ENCODE assay signal across 1 fruit fly cellular context in the genomic region with DNA sequence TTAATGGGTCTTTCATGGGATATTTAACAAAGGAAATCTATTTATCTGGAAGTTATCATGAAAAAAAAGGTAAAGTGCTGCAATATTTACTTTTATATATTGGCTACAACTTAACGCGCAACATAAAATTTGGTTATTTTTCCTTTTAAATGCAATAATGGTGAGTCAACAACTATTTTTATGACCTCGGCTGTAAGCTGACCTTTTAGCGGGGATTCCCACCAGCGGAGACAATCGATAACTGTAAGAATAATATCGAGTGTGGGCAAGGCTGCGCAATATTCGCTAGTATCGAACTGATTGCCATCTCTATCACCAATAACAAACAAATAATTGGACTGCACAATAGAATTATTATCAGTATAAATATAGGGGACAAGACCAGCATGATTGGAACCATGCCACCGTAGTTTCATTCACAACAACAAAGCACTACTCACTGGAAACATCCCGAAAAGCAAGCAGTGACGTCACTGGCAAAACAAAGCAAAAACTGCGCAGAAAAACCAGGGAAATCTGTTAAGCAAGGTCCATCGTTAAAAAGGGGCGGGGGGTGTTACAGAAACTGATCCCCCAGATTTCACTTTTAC.
TF ChIP-seq lines count a peak whose summit lies in the region.

Gene Syx17, plus strand, starts transcription at position 308 of the 590 bp plus-strand sequence.

TF ChIP-seq in whole organism, embryonic, 481 proteins besides CTCF, POLR2A, EP300 and RAD21 (continued from another document and continues in another):
- TF ChIP-seq Blimp-1 (GFP tag; optimal IDR thresholded peaks at IDR 0.05; lab: Kevin White, UChicago), result peak; percentile 51
- no peak for TF ChIP-seq z (GFP tag; IDR thresholded peaks at IDR 0.05; lab: Robert Waterston, UW)
- TF ChIP-seq br (optimal IDR thresholded peaks at IDR 0.05; lab: Kevin White, UChicago), result no peak
- peak; percentile 83 for TF ChIP-seq vnd (GFP tag; IDR thresholded peaks at IDR 0.05; lab: Robert Waterston, UW; ENCODE audit: partially characterized antibody)
- no peak for TF ChIP-seq cad (GFP tag; optimal IDR thresholded peaks at IDR 0.05; lab: Kevin White, UChicago)
- TF ChIP-seq zf30C (GFP tag; optimal IDR thresholded peaks at IDR 0.05; lab: Kevin White, UChicago), result peak; percentile 30
- peak; percentile 61 for TF ChIP-seq dmrt99B (tag; optimal IDR thresholded peaks at IDR 0.05; lab: Kevin White, UChicago)
- peak; percentile 2 for TF ChIP-seq CG31365 (tag; optimal IDR thresholded peaks at IDR 0.05; lab: Kevin White, UChicago)
- peak; percentile 59 for TF ChIP-seq phol (tag; optimal IDR thresholded peaks at IDR 0.05; lab: Kevin White, UChicago)
- no peak for TF ChIP-seq CG2202 (tag; optimal IDR thresholded peaks at IDR 0.05; lab: Kevin White, UChicago)
- peak; percentile 63 for TF ChIP-seq ems (GFP tag; optimal IDR thresholded peaks at IDR 0.05; lab: Kevin White, UChicago)
- no peak for TF ChIP-seq Hand (GFP tag; optimal IDR thresholded peaks at IDR 0.05; lab: Kevin White, UChicago)
- peak; percentile 35 for TF ChIP-seq Ptx1 (GFP tag; IDR thresholded peaks at IDR 0.05; lab: Robert Waterston, UW)
- TF ChIP-seq CG3065 (GFP tag; optimal IDR thresholded peaks at IDR 0.05; lab: Kevin White, UChicago), result peak; percentile 91
- peak; percentile 2 for TF ChIP-seq nerfin-1 (tag; optimal IDR thresholded peaks at IDR 0.05; lab: Kevin White, UChicago)
- no peak for TF ChIP-seq CG10565 (GFP tag; optimal IDR thresholded peaks at IDR 0.05; lab: Kevin White, UChicago)
- TF ChIP-seq peb (GFP tag; IDR thresholded peaks at IDR 0.05; lab: Robert Waterston, UW), result no peak; the same call in 1 of the 2 replicates
- TF ChIP-seq Sin3A (optimal IDR thresholded peaks at IDR 0.05; lab: Kevin White, UChicago), result peak; percentile 53
- TF ChIP-seq CG32772 (GFP tag; IDR thresholded peaks at IDR 0.05; lab: Robert Waterston, UW), result no peak
- TF ChIP-seq CG2129 (GFP tag; IDR thresholded peaks at IDR 0.05; lab: Robert Waterston, UW; ENCODE audit: partially characterized antibody), result peak; percentile 72; the same call in 1 of the 2 replicates
- TF ChIP-seq sna (GFP tag; IDR thresholded peaks at IDR 0.05; lab: Robert Waterston, UW; ENCODE audit: partially characterized antibody), result peak; percentile 81
- TF ChIP-seq CG12942 (GFP tag; optimal IDR thresholded peaks at IDR 0.05; lab: Kevin White, UChicago), result peak; percentile 17
- TF ChIP-seq CG14710 (tag; optimal IDR thresholded peaks at IDR 0.05; lab: Kevin White, UChicago), result peak; percentile 62
- peak; percentile 35 for TF ChIP-seq CG12071 (GFP tag; optimal IDR thresholded peaks at IDR 0.05; lab: Kevin White, UChicago)
- 0 out of 2 replicates have a peak, but pooled peaks have one; percentile 6 for TF ChIP-seq CG14441 (GFP tag; IDR thresholded peaks at IDR 0.05; lab: Robert Waterston, UW)
- TF ChIP-seq nerfin-2 (GFP tag; IDR thresholded peaks at IDR 0.05; lab: Robert Waterston, UW; ENCODE audit: partially characterized antibody), result peak; percentile 85
- peak; percentile 29 for TF ChIP-seq fd96Cb (tag; optimal IDR thresholded peaks at IDR 0.05; lab: Kevin White, UChicago)
- peak; percentile 36; the same call in 1 of the 4 replicates for TF ChIP-seq Gug (GFP tag; IDR thresholded peaks at IDR 0.05; lab: Robert Waterston, UW)
- no peak for TF ChIP-seq CG11093 (GFP tag; IDR thresholded peaks at IDR 0.05; lab: Robert Waterston, UW)
- TF ChIP-seq en (GFP tag; optimal IDR thresholded peaks at IDR 0.05; lab: Kevin White, UChicago), result no peak
- peak; percentile 97 for TF ChIP-seq Sry-δ (GFP tag; optimal IDR thresholded peaks at IDR 0.05; lab: Kevin White, UChicago)
- peak; percentile 92 for TF ChIP-seq ato (GFP tag; IDR thresholded peaks at IDR 0.05; lab: Robert Waterston, UW; ENCODE audit: partially characterized antibody)
- TF ChIP-seq CG11504 (tag; optimal IDR thresholded peaks at IDR 0.05; lab: Kevin White, UChicago), result peak; percentile 64
- peak; percentile 38 for TF ChIP-seq CG10654 (GFP tag; optimal IDR thresholded peaks at IDR 0.05; lab: Kevin White, UChicago)
- TF ChIP-seq Meics (GFP tag; optimal IDR thresholded peaks at IDR 0.05; lab: Kevin White, UChicago), result peak; percentile 59
- peak; percentile 90 for TF ChIP-seq CG16813 (GFP tag; IDR thresholded peaks at IDR 0.05; lab: Robert Waterston, UW; ENCODE audit: partially characterized antibody)
- no peak for TF ChIP-seq TFAM (GFP tag; optimal IDR thresholded peaks at IDR 0.05; lab: Kevin White, UChicago)
- TF ChIP-seq Stat92E (GFP tag; optimal IDR thresholded peaks at IDR 0.05; lab: Kevin White, UChicago), result peak in 1 of 3 experiments; percentile 42
- peak; percentile 52 for TF ChIP-seq CG7786 (GFP tag; optimal IDR thresholded peaks at IDR 0.05; lab: Kevin White, UChicago)
- peak; percentile 72 for TF ChIP-seq CG31441 (GFP tag; IDR thresholded peaks at IDR 0.05; lab: Robert Waterston, UW)
- peak; percentile 79 for TF ChIP-seq mld (GFP tag; IDR thresholded peaks at IDR 0.05; lab: Robert Waterston, UW; ENCODE audit: partially characterized antibody)
- no peak for TF ChIP-seq Ada2b (GFP tag; IDR thresholded peaks at IDR 0.05; lab: Robert Waterston, UW)
- TF ChIP-seq CG11456 (GFP tag; IDR thresholded peaks at IDR 0.05; lab: Robert Waterston, UW), result peak; percentile 63; the same call in 2 of the 3 replicates
- peak; percentile 26 for TF ChIP-seq gsb-n (tag; optimal IDR thresholded peaks at IDR 0.05; lab: Kevin White, UChicago)
- TF ChIP-seq CG1647 (GFP tag; optimal IDR thresholded peaks at IDR 0.05; lab: Kevin White, UChicago), result peak; percentile 20
- peak; percentile 49 for TF ChIP-seq CG4282 (GFP tag; optimal IDR thresholded peaks at IDR 0.05; lab: Kevin White, UChicago)
- TF ChIP-seq CG9215 (GFP tag; IDR thresholded peaks at IDR 0.05; lab: Robert Waterston, UW), result peak; percentile 38; the same call in 1 of the 2 replicates
- TF ChIP-seq CG9797 (GFP tag; optimal IDR thresholded peaks at IDR 0.05; lab: Kevin White, UChicago), result peak; percentile 9
- 0 out of 2 replicates have a peak, but pooled peaks have one; percentile 23 for TF ChIP-seq CG14014 (GFP tag; IDR thresholded peaks at IDR 0.05; lab: Robert Waterston, UW)
- no peak for TF ChIP-seq psq (GFP tag; optimal IDR thresholded peaks at IDR 0.05; lab: Kevin White, UChicago)
- TF ChIP-seq Adf1 (GFP tag; IDR thresholded peaks at IDR 0.05; lab: Robert Waterston, UW), result peak; percentile 43
- TF ChIP-seq CG1602 (GFP tag; optimal IDR thresholded peaks at IDR 0.05; lab: Kevin White, UChicago), result peak; percentile 50
- no peak for TF ChIP-seq CG2889 (GFP tag; IDR thresholded peaks at IDR 0.05; lab: Robert Waterston, UW)
- TF ChIP-seq CG13775 (GFP tag; optimal IDR thresholded peaks at IDR 0.05; lab: Kevin White, UChicago), result peak; percentile 38
- peak in 1 of 2 experiments; percentile 58 for TF ChIP-seq tll (GFP tag; optimal IDR thresholded peaks at IDR 0.05; lab: Kevin White, UChicago)
- TF ChIP-seq Dfd (GFP tag; optimal IDR thresholded peaks at IDR 0.05; lab: Kevin White, UChicago), result no peak
- TF ChIP-seq kni (GFP tag; optimal IDR thresholded peaks at IDR 0.05; lab: Kevin White, UChicago), result no peak
- peak; percentile 91 for TF ChIP-seq pzg (GFP tag; optimal IDR thresholded peaks at IDR 0.05; lab: Kevin White, UChicago)
- TF ChIP-seq crol (GFP tag; IDR thresholded peaks at IDR 0.05; lab: Robert Waterston, UW), result peak; percentile 57; the same call in 1 of the 2 replicates
- TF ChIP-seq ranshi (GFP tag; IDR thresholded peaks at IDR 0.05; lab: Robert Waterston, UW), result peak; percentile 48; the same call in 1 of the 2 replicates
- TF ChIP-seq lola (GFP tag; optimal IDR thresholded peaks at IDR 0.05; lab: Kevin White, UChicago), result peak in 1 of 3 experiments; percentile 33
- peak; percentile 84 for TF ChIP-seq abd-A (tag; optimal IDR thresholded peaks at IDR 0.05; lab: Kevin White, UChicago)
- TF ChIP-seq Dll (GFP tag; IDR thresholded peaks at IDR 0.05; lab: Robert Waterston, UW; ENCODE audit: partially characterized antibody), result peak; percentile 86
- TF ChIP-seq CG11247 (GFP tag; IDR thresholded peaks at IDR 0.05; lab: Robert Waterston, UW), result peak; percentile 55
- peak; percentile 40 for TF ChIP-seq ERR (GFP tag; optimal IDR thresholded peaks at IDR 0.05; lab: Kevin White, UChicago)
- TF ChIP-seq CG17361 (GFP tag; IDR thresholded peaks at IDR 0.05; lab: Robert Waterston, UW), result peak; percentile 64; the same call in 2 of the 3 replicates
- no peak for TF ChIP-seq gcm2 (GFP tag; optimal IDR thresholded peaks at IDR 0.05; lab: Kevin White, UChicago)
- no peak for TF ChIP-seq CG10274 (GFP tag; optimal IDR thresholded peaks at IDR 0.05; lab: Kevin White, UChicago)
- peak; percentile 63 for TF ChIP-seq CG3281 (GFP tag; optimal IDR thresholded peaks at IDR 0.05; lab: Kevin White, UChicago)
- TF ChIP-seq Myb (GFP tag; optimal IDR thresholded peaks at IDR 0.05; lab: Kevin White, UChicago), result peak; percentile 38
- TF ChIP-seq lilli (GFP tag; optimal IDR thresholded peaks at IDR 0.05; lab: Kevin White, UChicago), result peak; percentile 78
- no peak for TF ChIP-seq Trl (optimal IDR thresholded peaks at IDR 0.05; lab: Kevin White, UChicago)
- peak; percentile 56 for TF ChIP-seq Trl (GFP tag; optimal IDR thresholded peaks at IDR 0.05; lab: Kevin White, UChicago)
- TF ChIP-seq nom (GFP tag; optimal IDR thresholded peaks at IDR 0.05; lab: Kevin White, UChicago), result peak; percentile 6
- TF ChIP-seq Doc2 (GFP tag; IDR thresholded peaks at IDR 0.05; lab: Robert Waterston, UW), result no peak
- peak; percentile 45 for TF ChIP-seq eyg (GFP tag; optimal IDR thresholded peaks at IDR 0.05; lab: Kevin White, UChicago)
- TF ChIP-seq CG30020 (tag; optimal IDR thresholded peaks at IDR 0.05; lab: Kevin White, UChicago), result peak; percentile 56
- TF ChIP-seq Sox100B (GFP tag; optimal IDR thresholded peaks at IDR 0.05; lab: Kevin White, UChicago), result peak; percentile 34
- peak; percentile 60 for TF ChIP-seq CG7987 (GFP tag; optimal IDR thresholded peaks at IDR 0.05; lab: Kevin White, UChicago)
- no peak for TF ChIP-seq bigmax (GFP tag; optimal IDR thresholded peaks at IDR 0.05; lab: Kevin White, UChicago)
- no peak for TF ChIP-seq ham (GFP tag; IDR thresholded peaks at IDR 0.05; lab: Robert Waterston, UW)
- no peak for TF ChIP-seq CG16815 (GFP tag; optimal IDR thresholded peaks at IDR 0.05; lab: Kevin White, UChicago)
- TF ChIP-seq Neu2 (GFP tag; optimal IDR thresholded peaks at IDR 0.05; lab: Kevin White, UChicago; ENCODE audit: borderline replicate concordance), result no peak
- no peak for TF ChIP-seq pan (optimal IDR thresholded peaks at IDR 0.05; lab: Kevin White, UChicago)
- peak in 1 of 2 experiments; percentile 31 for TF ChIP-seq pan (GFP tag; optimal IDR thresholded peaks at IDR 0.05 in 1 of 2, IDR thresholded peaks at IDR 0.05 in 1 of 2)
- TF ChIP-seq CG10462 (GFP tag; optimal IDR thresholded peaks at IDR 0.05; lab: Kevin White, UChicago), result peak; percentile 36
- no peak for TF ChIP-seq h (optimal IDR thresholded peaks at IDR 0.05; lab: Kevin White, UChicago)
- TF ChIP-seq CG6683 (GFP tag; optimal IDR thresholded peaks at IDR 0.05; lab: Kevin White, UChicago), result no peak
- peak; percentile 46 for TF ChIP-seq CG13424 (tag; optimal IDR thresholded peaks at IDR 0.05; lab: Kevin White, UChicago)
- no peak for TF ChIP-seq Nf-YA (GFP tag; IDR thresholded peaks at IDR 0.05; lab: Robert Waterston, UW)
- peak; percentile 60 to 74 for TF ChIP-seq Hr51 (GFP tag; optimal IDR thresholded peaks at IDR 0.05; lab: Kevin White, UChicago)
- TF ChIP-seq seq (GFP tag; IDR thresholded peaks at IDR 0.05; lab: Robert Waterston, UW), result no peak
- TF ChIP-seq HLH4C (GFP tag; IDR thresholded peaks at IDR 0.05; lab: Robert Waterston, UW; ENCODE audit: partially characterized antibody), result peak; percentile 85
- TF ChIP-seq org-1 (GFP tag; optimal IDR thresholded peaks at IDR 0.05; lab: Kevin White, UChicago), result no peak
- peak; percentile 58 for TF ChIP-seq Hsf (GFP tag; optimal IDR thresholded peaks at IDR 0.05; lab: Kevin White, UChicago)
- peak; percentile 70 for TF ChIP-seq CG32532 (GFP tag; IDR thresholded peaks at IDR 0.05; lab: Robert Waterston, UW)
- no peak for TF ChIP-seq klu (GFP tag; IDR thresholded peaks at IDR 0.05; lab: Robert Waterston, UW)
- peak; percentile 74 for TF ChIP-seq CG18262 (tag; optimal IDR thresholded peaks at IDR 0.05; lab: Kevin White, UChicago)
- peak; percentile 19 for TF ChIP-seq D19B (GFP tag; optimal IDR thresholded peaks at IDR 0.05; lab: Kevin White, UChicago)
- peak; percentile 39 for TF ChIP-seq CG18476 (GFP tag; optimal IDR thresholded peaks at IDR 0.05; lab: Kevin White, UChicago)
- peak; percentile 36 for TF ChIP-seq CG16863 (GFP tag; optimal IDR thresholded peaks at IDR 0.05; lab: Kevin White, UChicago)
- TF ChIP-seq CG8281 (tag; optimal IDR thresholded peaks at IDR 0.05; lab: Kevin White, UChicago), result no peak
- TF ChIP-seq dati (GFP tag; IDR thresholded peaks at IDR 0.05; lab: Robert Waterston, UW), result no peak
- TF ChIP-seq emc (GFP tag; optimal IDR thresholded peaks at IDR 0.05; lab: Kevin White, UChicago), result no peak
- TF ChIP-seq lbe (GFP tag; optimal IDR thresholded peaks at IDR 0.05; lab: Kevin White, UChicago), result peak; percentile 52
- TF ChIP-seq CG17186 (GFP tag; optimal IDR thresholded peaks at IDR 0.05; lab: Kevin White, UChicago), result peak; percentile 97
- no peak for TF ChIP-seq CG33557 (GFP tag; optimal IDR thresholded peaks at IDR 0.05; lab: Kevin White, UChicago)
- TF ChIP-seq CG9727 (GFP tag; optimal IDR thresholded peaks at IDR 0.05; lab: Kevin White, UChicago), result peak; percentile 43
- peak; percentile 61 for TF ChIP-seq Chrac-16 (GFP tag; optimal IDR thresholded peaks at IDR 0.05; lab: Kevin White, UChicago)
- no peak for TF ChIP-seq CG1024 (GFP tag; IDR thresholded peaks at IDR 0.05; lab: Robert Waterston, UW)
- peak; percentile 70 for TF ChIP-seq pho (GFP tag; optimal IDR thresholded peaks at IDR 0.05; lab: Kevin White, UChicago)
- peak; percentile 78 for TF ChIP-seq CG12769 (tag; optimal IDR thresholded peaks at IDR 0.05; lab: Kevin White, UChicago)
- TF ChIP-seq NC2α (GFP tag; optimal IDR thresholded peaks at IDR 0.05; lab: Kevin White, UChicago), result peak; percentile 26
- TF ChIP-seq CG7271 (tag; optimal IDR thresholded peaks at IDR 0.05; lab: Kevin White, UChicago), result peak; percentile 23
- no peak for TF ChIP-seq toy (GFP tag; IDR thresholded peaks at IDR 0.05; lab: Robert Waterston, UW)
- 0 out of 2 replicates have a peak, but pooled peaks have one; percentile 42 for TF ChIP-seq CG17328 (GFP tag; IDR thresholded peaks at IDR 0.05; lab: Robert Waterston, UW)
- peak; percentile 33 for TF ChIP-seq CG5245 (GFP tag; optimal IDR thresholded peaks at IDR 0.05; lab: Kevin White, UChicago)
- peak; percentile 62 for TF ChIP-seq CG10209 (GFP tag; optimal IDR thresholded peaks at IDR 0.05; lab: Kevin White, UChicago)
- no peak for TF ChIP-seq sc (optimal IDR thresholded peaks at IDR 0.05; lab: Kevin White, UChicago)
- no peak for TF ChIP-seq sc (GFP tag; optimal IDR thresholded peaks at IDR 0.05; lab: Kevin White, UChicago)
- peak; percentile 54 for TF ChIP-seq dm (GFP tag; optimal IDR thresholded peaks at IDR 0.05; lab: Kevin White, UChicago)
